Fruit fly (Drosophila melanogaster): Measurements from ENCODE around the gene mRpS10.

dm6 chr3R:15208712-15209499, 20.6 kb upstream of the mRpS10 start, which contains the start of the genes Spn88Eb and Mau2:
- TF ChIP-seq CG4318 (GFP tag; optimal IDR thresholded peaks at IDR 0.05): no peak
- TF ChIP-seq Lpt (GFP tag; optimal IDR thresholded peaks at IDR 0.05): no peak
- TF ChIP-seq CG6854 (GFP tag; optimal IDR thresholded peaks at IDR 0.05): no peak
- TF ChIP-seq CG9139 (GFP tag; optimal IDR thresholded peaks at IDR 0.05): no peak
- TF ChIP-seq Met (GFP tag; optimal IDR thresholded peaks at IDR 0.05): no peak
- TF ChIP-seq Gug (GFP tag; IDR thresholded peaks at IDR 0.05): peak; percentile 60
- no peak for TF ChIP-seq CG16779 (tag; optimal IDR thresholded peaks at IDR 0.05)
- TF ChIP-seq Sox14 (GFP tag; optimal IDR thresholded peaks at IDR 0.05): peak; percentile 49
- peak; percentile 8 for TF ChIP-seq CG6792 (GFP tag; optimal IDR thresholded peaks at IDR 0.05)
- peak; percentile 52 for TF ChIP-seq esn (GFP tag; optimal IDR thresholded peaks at IDR 0.05)
- TF ChIP-seq pdm3 (GFP tag; optimal IDR thresholded peaks at IDR 0.05): no peak
- peak; percentile 63 for TF ChIP-seq CG31627 (GFP tag; optimal IDR thresholded peaks at IDR 0.05)
- no peak for TF ChIP-seq Eip78C (GFP tag)
- TF ChIP-seq CG10669 (GFP tag; optimal IDR thresholded peaks at IDR 0.05): no peak

All from whole organism, prepupa.